Fruit fly (Drosophila melanogaster) whole organism, adult: ENCODE results near the gene Mekk1.

ENCODE experiments used
- CG12768 ChIP-seq: fragments of 200-800 bp; sonication (Bioruptor generic); optimal IDR thresholded peaks from 2 replicates; lab custom pipeline; 2017; ENCODE audit warnings: missing biosample characterization, missing genetic modification characterization, mild to moderate bottlenecking, moderate library complexity, missing genetic modification reagents
- CG7045 ChIP-seq: fragments of 200-800 bp; sonication (Bioruptor generic); optimal IDR thresholded peaks from 2 replicates; lab custom pipeline; 2017; ENCODE audit warnings: missing biosample characterization, mild to moderate bottlenecking, missing genetic modification characterization
- CG7101 ChIP-seq: fragments of 200-800 bp; sonication (Bioruptor generic); optimal IDR thresholded peaks from 2 replicates; lab custom pipeline; 2018; ENCODE audit warnings: missing biosample characterization, mild to moderate bottlenecking, missing genetic modification characterization, moderate library complexity
- Mnt ChIP-seq: fragments of 200-800 bp; sonication (Bioruptor generic); optimal IDR thresholded peaks from 2 replicates; lab custom pipeline; 2016; ENCODE audit warnings: missing biosample characterization, mild to moderate bottlenecking, missing genetic modification characterization
- toe ChIP-seq: fragments of 200-800 bp; sonication (Bioruptor generic); optimal IDR thresholded peaks from 2 replicates; lab custom pipeline; 2016; ENCODE audit warnings: missing biosample characterization, missing genetic modification characterization

DNA sequence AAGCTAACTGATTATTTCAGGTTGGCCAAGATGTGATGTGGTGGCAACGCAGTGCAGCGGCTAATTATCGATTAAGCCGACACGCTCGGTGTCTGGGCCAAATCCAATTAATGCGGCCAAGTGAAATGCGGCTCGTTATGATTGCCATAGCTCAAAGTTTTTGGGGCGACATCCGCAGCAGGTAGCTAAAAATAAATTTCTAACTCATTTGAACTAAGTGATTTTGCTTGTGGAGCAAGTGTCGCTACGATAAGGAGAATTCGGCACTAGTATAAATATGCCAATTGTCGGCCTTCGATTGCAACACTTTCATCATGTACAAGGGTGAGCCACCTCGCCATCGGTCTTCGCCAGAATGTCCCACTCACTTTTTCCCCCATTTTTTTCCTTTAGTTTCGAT is 48.4 kb downstream of the Mekk1 start, which contains the start of gene CG34282:
- no peak for TF ChIP-seq CG7101
- TF ChIP-seq toe (GFP tag; lab: Kevin White, UChicago) = no peak
- no peak for TF ChIP-seq CG12768 (GFP tag; lab: Kevin White, UChicago)
- TF ChIP-seq Mnt (GFP tag; lab: Kevin White, UChicago) = no peak
- no peak for TF ChIP-seq CG7045
